Fruit fly (Drosophila melanogaster) whole organism, embryonic: ENCODE data around the gene CG31287.

Experiments used
- Aef1 ChIP-seq: fragments of 200-800 bp; sonication (Bioruptor generic); IDR thresholded peaks from 3 replicates; pipeline ENCODE4 v1.3.6; 2022; ENCODE audit warnings: missing biosample characterization, missing genetic modification characterization
- Atf6 ChIP-seq: fragments of 200-800 bp; sonication (Bioruptor generic); IDR thresholded peaks from 2 replicates; pipeline ENCODE4 v1.3.6; 2022; ENCODE audit warnings: missing biosample characterization, missing genetic modification characterization
- CG10274 ChIP-seq: fragments of 200-800 bp; sonication (Bioruptor generic); optimal IDR thresholded peaks from 3 replicates; lab custom pipeline; 2017; ENCODE audit warnings: missing biosample characterization, mild to moderate bottlenecking, missing genetic modification characterization
- CG11560 ChIP-seq: fragments of 200-800 bp; sonication (Bioruptor generic); IDR thresholded peaks from 3 replicates; pipeline ENCODE4 v1.3.6; 2022; ENCODE audit warnings: missing biosample characterization, missing genetic modification characterization
- CG13775 ChIP-seq: fragments of 200-800 bp; sonication (Bioruptor generic); optimal IDR thresholded peaks from 3 replicates; lab custom pipeline; 2017; ENCODE audit warnings: missing biosample characterization, mild to moderate bottlenecking, missing genetic modification characterization
- CG14014 ChIP-seq: fragments of 200-800 bp; sonication (Bioruptor generic); IDR thresholded peaks from 2 replicates; pipeline ENCODE4 v1.3.6; 2022; ENCODE audit warnings: missing biosample characterization, missing genetic modification characterization
- CG17612 ChIP-seq: fragments of 200-800 bp; sonication (Bioruptor generic); IDR thresholded peaks from 2 replicates; pipeline ENCODE4 v1.3.6; 2022; ENCODE audit warnings: missing biosample characterization, missing genetic modification characterization
- CG18476 ChIP-seq: fragments of 200-800 bp; sonication (Bioruptor generic); optimal IDR thresholded peaks from 2 replicates; lab custom pipeline; 2016; ENCODE audit warnings: missing biosample characterization, mild to moderate bottlenecking, missing genetic modification characterization
- CG2120 ChIP-seq: fragments of 200-800 bp; sonication (Bioruptor generic); optimal IDR thresholded peaks from 3 replicates; lab custom pipeline; 2016; ENCODE audit warnings: missing biosample characterization, missing genetic modification characterization
- CG2678 ChIP-seq: fragments of 200-800 bp; sonication (Bioruptor generic); optimal IDR thresholded peaks from 3 replicates; lab custom pipeline; 2019; ENCODE audit warnings: missing biosample characterization, mild to moderate bottlenecking, missing genetic modification characterization, moderate library complexity
- CG30431 ChIP-seq: fragments of 200-800 bp; sonication (Bioruptor generic); optimal IDR thresholded peaks from 2 replicates; lab custom pipeline; 2017; ENCODE audit warnings: missing biosample characterization, missing genetic modification characterization
- CG32772 ChIP-seq: fragments of 200-800 bp; sonication (Bioruptor generic); IDR thresholded peaks from 2 replicates; pipeline ENCODE4 v1.3.6; 2022; ENCODE audit warnings: missing biosample characterization, missing genetic modification characterization
- CG34376 ChIP-seq: fragments of 200-800 bp; sonication (Bioruptor generic); optimal IDR thresholded peaks from 2 replicates; lab custom pipeline; 2018; ENCODE audit warnings: missing biosample characterization, mild to moderate bottlenecking, missing genetic modification characterization
- CG9932 ChIP-seq: fragments of 200-800 bp; sonication (Bioruptor generic); IDR thresholded peaks from 2 replicates; pipeline ENCODE4 v1.3.6; 2022; ENCODE audit warnings: missing biosample characterization, missing genetic modification characterization
- CkIIα-i1 ChIP-seq: fragments of 200-800 bp; sonication (Bioruptor generic); IDR thresholded peaks from 2 replicates; pipeline ENCODE4 v1.3.6; 2022; ENCODE audit warnings: missing biosample characterization, missing genetic modification characterization
- E2f1 ChIP-seq: fragments of 200-800 bp; sonication (Bioruptor generic); IDR thresholded peaks from 2 replicates; pipeline ENCODE4 v1.3.6; 2022; ENCODE audit warnings: missing biosample characterization, missing genetic modification characterization
- Fer1 ChIP-seq: fragments of 200-800 bp; sonication (Bioruptor generic); optimal IDR thresholded peaks from 2 replicates; lab custom pipeline; 2017; ENCODE audit warnings: missing biosample characterization, mild to moderate bottlenecking, missing genetic modification characterization
- GATAe ChIP-seq: fragments of 200-800 bp; sonication (Bioruptor generic); conservative IDR thresholded peaks from 2 replicates; pipeline ENCODE4 v1.3.6; 2022; ENCODE audit warnings: missing biosample characterization, missing genetic modification characterization
- HHEX ChIP-seq: fragments of 200-800 bp; sonication (Bioruptor generic); optimal IDR thresholded peaks from 3 replicates; lab custom pipeline; 2017; ENCODE audit warnings: missing biosample characterization, mild to moderate bottlenecking, missing genetic modification characterization, missing genetic modification reagents
- Hr3 ChIP-seq: fragments of 200-800 bp; sonication (Bioruptor generic); optimal IDR thresholded peaks from 3 replicates; lab custom pipeline; 2016; ENCODE audit warnings: missing biosample characterization, missing genetic modification characterization
- Lpt ChIP-seq: fragments of >200 bp; optimal IDR thresholded peaks from 2 replicates; lab custom pipeline; 2018; ENCODE audit warnings: missing biosample characterization, missing genetic modification characterization
- MTF-1 ChIP-seq: fragments of 200-800 bp; sonication (Bioruptor generic); optimal IDR thresholded peaks from 2 replicates; lab custom pipeline; 2018; ENCODE audit warnings: missing biosample characterization, mild to moderate bottlenecking, missing genetic modification characterization, borderline replicate concordance
- NFAT ChIP-seq: fragments of 200-800 bp; sonication (Bioruptor generic); IDR thresholded peaks from 2 replicates; pipeline ENCODE4 v1.3.6; 2022; ENCODE audit warnings: missing biosample characterization, missing genetic modification characterization
- Oli ChIP-seq: fragments of 200-800 bp; sonication (Bioruptor generic); optimal IDR thresholded peaks from 2 replicates; lab custom pipeline; 2018; ENCODE audit warnings: missing biosample characterization, mild to moderate bottlenecking, missing genetic modification characterization, moderate library complexity
- Sox102F ChIP-seq: fragments of 200-800 bp; sonication (Bioruptor generic); optimal IDR thresholded peaks from 2 replicates; lab custom pipeline; 2018; ENCODE audit warnings: missing biosample characterization, mild to moderate bottlenecking, missing genetic modification characterization, moderate library complexity
- TFAM ChIP-seq: fragments of 200-800 bp; sonication (Bioruptor generic); optimal IDR thresholded peaks from 2 replicates; lab custom pipeline; 2017; ENCODE audit warnings: missing biosample characterization, missing genetic modification characterization, inconsistent platforms
- ac ChIP-seq: fragments of 200-800 bp; sonication (Bioruptor generic); optimal IDR thresholded peaks from 3 replicates; lab custom pipeline; 2017; ENCODE audit warnings: missing biosample characterization, mild to moderate bottlenecking, missing genetic modification characterization
- ase ChIP-seq: fragments of 200-800 bp; sonication (Bioruptor generic); IDR thresholded peaks from 3 replicates; pipeline ENCODE4 v1.3.6; 2022; ENCODE audit warnings: missing biosample characterization, missing genetic modification characterization
- bab2 ChIP-seq: fragments of 200-800 bp; sonication (Bioruptor generic); optimal IDR thresholded peaks from 2 replicates; lab custom pipeline; 2016; ENCODE audit warnings: missing biosample characterization, missing genetic modification characterization
- bbx ChIP-seq: fragments of 200-800 bp; sonication (Bioruptor generic); IDR thresholded peaks from 2 replicates; pipeline ENCODE4 v1.3.6; 2022; ENCODE audit warnings: missing biosample characterization, missing genetic modification characterization; ENCODE audit not compliant: partially characterized antibody
- bowl ChIP-seq: fragments of 200-800 bp; sonication (Bioruptor generic); IDR thresholded peaks from 2 replicates; pipeline ENCODE4 v1.3.6; 2022; ENCODE audit warnings: missing biosample characterization, missing genetic modification characterization
- cad ChIP-seq: fragments of >200 bp; optimal IDR thresholded peaks from 2 replicates; lab custom pipeline; 2017; ENCODE audit warnings: missing biosample characterization, missing genetic modification characterization
- dan ChIP-seq: fragments of 200-800 bp; sonication (Bioruptor generic); IDR thresholded peaks from 2 replicates; pipeline ENCODE4 v1.3.6; 2022; ENCODE audit warnings: missing biosample characterization, missing genetic modification characterization
- dmrt99B ChIP-seq: fragments of 200-800 bp; sonication (Bioruptor generic); optimal IDR thresholded peaks from 2 replicates; lab custom pipeline; 2018; ENCODE audit warnings: missing biosample characterization, mild to moderate bottlenecking, missing genetic modification characterization, moderate library complexity
- eve ChIP-seq, 2 experiments: fragments of >200 bp; optimal IDR thresholded peaks; 2 replicates each; lab custom pipeline; 2017; ENCODE audit warnings: missing biosample characterization in 2 of 2, missing genetic modification characterization in 2 of 2
- fd3F ChIP-seq: fragments of 200-800 bp; sonication (Bioruptor generic); optimal IDR thresholded peaks from 2 replicates; lab custom pipeline; 2018; ENCODE audit warnings: missing biosample characterization, mild to moderate bottlenecking, missing genetic modification characterization, moderate library complexity
- jigr1 ChIP-seq: fragments of 200-800 bp; sonication (Bioruptor generic); IDR thresholded peaks from 3 replicates; pipeline ENCODE4 v1.3.6; 2022; ENCODE audit warnings: missing biosample characterization, missing genetic modification characterization
- mirr ChIP-seq: fragments of 200-800 bp; sonication (Bioruptor generic); optimal IDR thresholded peaks from 3 replicates; lab custom pipeline; 2018; ENCODE audit warnings: missing biosample characterization, mild to moderate bottlenecking, missing genetic modification characterization
- oc ChIP-seq: fragments of 200-800 bp; sonication (Bioruptor generic); optimal IDR thresholded peaks from 2 replicates; lab custom pipeline; 2018; ENCODE audit warnings: missing biosample characterization, mild to moderate bottlenecking, missing genetic modification characterization, moderate library complexity
- odd ChIP-seq: fragments of 200-800 bp; sonication (Bioruptor generic); optimal IDR thresholded peaks from 2 replicates; lab custom pipeline; 2017; ENCODE audit warnings: missing biosample characterization, mild to moderate bottlenecking, missing genetic modification characterization
- pan ChIP-seq, 4 experiments: fragments of >200 bp in 3 of 4; fragments of 200-800 bp in 1 of 4; sonication (Bioruptor generic) in 1 of 4; optimal IDR thresholded peaks in 3 of 4; IDR thresholded peaks in 1 of 4; 2 replicates each; pipeline versions ENCODE4 v1.3.6 to Lab custom; 2017 to 2022; ENCODE audit warnings: missing biosample characterization in 2 of 4, missing genetic modification characterization in 2 of 4, mixed read lengths in 1 of 4
- phol ChIP-seq: fragments of 200-800 bp; sonication (Bioruptor generic); optimal IDR thresholded peaks from 3 replicates; lab custom pipeline; 2018; ENCODE audit warnings: missing biosample characterization, mild to moderate bottlenecking, missing genetic modification characterization, moderate library complexity
- rib ChIP-seq: fragments of 200-800 bp; sonication (Bioruptor generic); IDR thresholded peaks from 2 replicates; pipeline ENCODE4 v1.3.6; 2022; ENCODE audit warnings: missing biosample characterization, missing genetic modification characterization
- shn ChIP-seq: fragments of 200-800 bp; sonication (Bioruptor generic); optimal IDR thresholded peaks from 3 replicates; lab custom pipeline; 2016; ENCODE audit warnings: missing biosample characterization, missing genetic modification characterization
- slbo ChIP-seq: fragments of 200-800 bp; sonication (Bioruptor generic); IDR thresholded peaks from 2 replicates; pipeline ENCODE4 v1.3.6; 2022; ENCODE audit warnings: missing biosample characterization, missing genetic modification characterization
- so ChIP-seq: fragments of 200-800 bp; sonication (Bioruptor generic); IDR thresholded peaks from 3 replicates; pipeline ENCODE4 v1.3.6; 2022; ENCODE audit warnings: missing biosample characterization, missing genetic modification characterization
- sr ChIP-seq: fragments of 200-800 bp; sonication (Bioruptor generic); IDR thresholded peaks from 3 replicates; pipeline ENCODE4 v1.3.6; 2022; ENCODE audit warnings: missing biosample characterization, missing genetic modification characterization
- tna ChIP-seq: fragments of 200-800 bp; sonication (Bioruptor generic); IDR thresholded peaks from 2 replicates; pipeline ENCODE4 v1.3.6; 2022; ENCODE audit warnings: missing biosample characterization, missing genetic modification characterization; ENCODE audit not compliant: partially characterized antibody
- trh ChIP-seq: fragments of 200-800 bp; sonication (Bioruptor generic); optimal IDR thresholded peaks from 2 replicates; lab custom pipeline; 2016; ENCODE audit warnings: missing biosample characterization, missing genetic modification characterization
- wor ChIP-seq: fragments of 200-800 bp; sonication (Bioruptor generic); IDR thresholded peaks from 2 replicates; pipeline ENCODE4 v1.3.6; 2022; ENCODE audit warnings: missing biosample characterization, missing genetic modification characterization

The CG31287 gene

dm6 chr3R:16157564-16158242 lies 45.5 kb upstream of the CG31287 start (continued):
- no peak for TF ChIP-seq Lpt (GFP tag; lab: Kevin White, UChicago)
- TF ChIP-seq CG14014 (GFP tag; lab: Robert Waterston, UW) = no peak
- TF ChIP-seq odd = peak; percentile 16
- TF ChIP-seq mirr = no peak
- TF ChIP-seq TFAM (GFP tag; lab: Kevin White, UChicago) = no peak
- TF ChIP-seq so (GFP tag; lab: Robert Waterston, UW) = 0 out of 3 replicates have a peak, but pooled peaks have one; percentile 46
- TF ChIP-seq fd3F (GFP tag; lab: Kevin White, UChicago) = peak; percentile 30
- peak; percentile 50; the same call in 1 of the 2 replicates for TF ChIP-seq rib (GFP tag; lab: Robert Waterston, UW)
- peak; percentile 77 for TF ChIP-seq CG2678 (tag; lab: Kevin White, UChicago)
- no peak for TF ChIP-seq eve (GFP tag; optimal IDR thresholded peaks at IDR 0.05; lab: Kevin White, UChicago)
- peak; percentile 7 for TF ChIP-seq CG18476 (GFP tag; lab: Kevin White, UChicago)
- peak; percentile 40 for TF ChIP-seq phol (tag; lab: Kevin White, UChicago)
- TF ChIP-seq dan (GFP tag; lab: Robert Waterston, UW) = no peak
- TF ChIP-seq Hr3 = peak; percentile 20
- TF ChIP-seq NFAT (GFP tag; lab: Robert Waterston, UW) = no peak
- no peak for TF ChIP-seq bab2 (GFP tag; lab: Kevin White, UChicago)
- TF ChIP-seq Sox102F (GFP tag; lab: Kevin White, UChicago) = peak; percentile 56
- TF ChIP-seq CG10274 (GFP tag; lab: Kevin White, UChicago) = peak; percentile 51
- peak; percentile 40 for TF ChIP-seq Fer1 (GFP tag; lab: Kevin White, UChicago)
- no peak for TF ChIP-seq jigr1
- TF ChIP-seq Aef1 = peak; percentile 32; the same call in 1 of the 3 replicates
- TF ChIP-seq CG13775 (GFP tag; lab: Kevin White, UChicago) = peak; percentile 40
- TF ChIP-seq ase = no peak
- peak; percentile 21 for TF ChIP-seq oc (tag; lab: Kevin White, UChicago)
- TF ChIP-seq CG30431 (GFP tag; lab: Kevin White, UChicago) = no peak
- TF ChIP-seq Atf6 (GFP tag; lab: Robert Waterston, UW) = peak; percentile 37; the same call in 1 of the 2 replicates
- TF ChIP-seq bowl = no peak
- TF ChIP-seq sr (GFP tag; lab: Robert Waterston, UW) = peak; percentile 84
- TF ChIP-seq slbo (GFP tag; lab: Robert Waterston, UW) = peak; percentile 43
- peak; percentile 1 for TF ChIP-seq shn (GFP tag; lab: Kevin White, UChicago)
- peak; percentile 70 for TF ChIP-seq dmrt99B (tag; lab: Kevin White, UChicago)
- no peak for TF ChIP-seq CG32772 (GFP tag; lab: Robert Waterston, UW)
- TF ChIP-seq GATAe (GFP tag; lab: Robert Waterston, UW) = no peak
- no peak for TF ChIP-seq trh (GFP tag; lab: Kevin White, UChicago)
- no peak for TF ChIP-seq CG17612
- TF ChIP-seq CkIIα-i1 (GFP tag; lab: Robert Waterston, UW) = no peak
- peak; percentile 24 for TF ChIP-seq HHEX (GFP tag; lab: Kevin White, UChicago)
- TF ChIP-seq Oli (tag; lab: Kevin White, UChicago) = peak; percentile 58
- no peak for TF ChIP-seq wor
- TF ChIP-seq tna (GFP tag; lab: Robert Waterston, UW) = peak; percentile 69
- TF ChIP-seq CG9932 (GFP tag; lab: Robert Waterston, UW) = peak; percentile 58
- TF ChIP-seq pan (optimal IDR thresholded peaks at IDR 0.05; lab: Kevin White, UChicago) = no peak
- TF ChIP-seq pan (GFP tag; optimal IDR thresholded peaks at IDR 0.05 in 1 of 2, IDR thresholded peaks at IDR 0.05 in 1 of 2) = peak in 1 of 2 experiments; percentile 61
- TF ChIP-seq MTF-1 (GFP tag; lab: Kevin White, UChicago) = no peak
- TF ChIP-seq cad (GFP tag; lab: Kevin White, UChicago) = no peak
- TF ChIP-seq E2f1 (GFP tag; lab: Robert Waterston, UW) = peak; percentile 37; the same call in 1 of the 2 replicates
- TF ChIP-seq bbx = peak; percentile 49; the same call in 1 of the 2 replicates
- peak; percentile 47 for TF ChIP-seq CG34376 (GFP tag; lab: Kevin White, UChicago)
- peak; percentile 58 for TF ChIP-seq CG2120
- no peak for TF ChIP-seq CG11560
- TF ChIP-seq ac (GFP tag; lab: Kevin White, UChicago) = no peak
